Worm (Caenorhabditis elegans): ENCODE results near the gene srw-79.

DNA sequence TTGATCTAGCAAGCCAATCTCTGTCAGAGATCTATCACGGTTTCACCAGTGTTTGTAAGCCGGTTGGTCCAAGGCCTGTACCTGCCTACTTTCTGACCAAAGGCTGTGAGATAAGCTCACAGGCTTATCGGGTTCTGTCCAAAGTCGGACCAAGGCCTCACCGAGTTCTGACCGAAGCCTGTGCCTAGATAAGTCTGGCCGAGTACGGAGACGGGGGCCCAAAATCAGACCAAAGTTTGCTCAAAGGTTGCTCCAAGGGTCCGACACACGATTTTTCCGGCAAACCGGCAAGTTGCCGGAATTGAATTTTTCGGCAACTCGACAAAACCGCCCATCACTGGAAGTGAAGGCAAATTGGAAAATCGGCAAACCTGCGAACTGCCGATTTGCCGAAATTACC lies 15.0 kb upstream of the srw-79 start:
- TF ChIP-seq elt-1 (tag; optimal IDR thresholded peaks at IDR 0.05): no peak
- no peak for TF ChIP-seq aly-2 (tag; optimal IDR thresholded peaks at IDR 0.05)
- no peak for TF ChIP-seq zag-1 (tag; optimal IDR thresholded peaks at IDR 0.05)
- no peak for TF ChIP-seq unc-62 (GFP tag; optimal IDR thresholded peaks at IDR 0.05)

Data from whole organism, L2 larva.